Worm (Caenorhabditis elegans) whole organism, L3 larva: Measurements from ENCODE around the gene fbxb-29.
"Not testable (repeated sequence)": the region's sequence is repeated elsewhere in the genome, so short reads cannot be mapped to it uniquely, and the experiment has no call there.

Source experiments
- ZK546.5 ChIP-seq: sonication (generic microtip); optimal IDR thresholded peaks from 2 replicates; lab custom pipeline; 2017; ENCODE audit warnings: missing biosample characterization, missing genetic modification characterization
- aly-2 ChIP-seq: fragments of 150-350 bp; optimal IDR thresholded peaks from 2 replicates; lab custom pipeline; 2014; ENCODE audit warnings: missing biosample characterization, missing genetic modification characterization
- ceh-16 ChIP-seq: sonication (generic microtip); optimal IDR thresholded peaks from 2 replicates; lab custom pipeline; 2017; ENCODE audit warnings: missing biosample characterization, missing genetic modification characterization
- ceh-28 ChIP-seq: fragments of 150-350 bp; optimal IDR thresholded peaks from 2 replicates; lab custom pipeline; 2014; ENCODE audit warnings: missing biosample characterization, missing genetic modification reagents, missing genetic modification characterization
- ceh-9 ChIP-seq: sonication (generic microtip); optimal IDR thresholded peaks from 2 replicates; lab custom pipeline; 2018; ENCODE audit warnings: missing biosample characterization, missing genetic modification characterization
- daf-12 ChIP-seq: fragments of 150-350 bp; optimal IDR thresholded peaks from 2 replicates; lab custom pipeline; 2014; ENCODE audit warnings: missing biosample characterization, missing genetic modification reagents, missing genetic modification characterization
- egl-27 ChIP-seq: sonication (generic microtip); optimal IDR thresholded peaks from 4 replicates; lab custom pipeline; 2017; ENCODE audit warnings: missing biosample characterization, missing genetic modification reagents, missing genetic modification characterization
- elt-1 ChIP-seq: fragments of 150-350 bp; optimal IDR thresholded peaks from 2 replicates; lab custom pipeline; 2014; ENCODE audit warnings: missing biosample characterization, missing genetic modification characterization
- elt-3 ChIP-seq, 3 experiments: fragments of 150-350 bp in 1 of 3; sonication (generic microtip) in 2 of 3; optimal IDR thresholded peaks; 2 replicates in 2 of 3; 4 replicates in 1 of 3; lab custom pipeline; 2014 to 2017; ENCODE audit warnings: missing biosample characterization in 3 of 3, missing genetic modification characterization in 3 of 3
- fkh-10 ChIP-seq: sonication (generic microtip); optimal IDR thresholded peaks from 2 replicates; lab custom pipeline; 2017; ENCODE audit warnings: missing biosample characterization, missing genetic modification reagents, missing genetic modification characterization
- fos-1 ChIP-seq: fragments of 150-350 bp; optimal IDR thresholded peaks from 2 replicates; lab custom pipeline; 2014; ENCODE audit warnings: missing biosample characterization, missing genetic modification characterization
- hmg-11 ChIP-seq: sonication (generic microtip); optimal IDR thresholded peaks from 2 replicates; lab custom pipeline; 2016; ENCODE audit warnings: missing genetic modification characterization, missing compliant biosample characterization
- jun-1 ChIP-seq: fragments of 150-350 bp; optimal IDR thresholded peaks from 2 replicates; lab custom pipeline; 2014; ENCODE audit warnings: missing biosample characterization, missing genetic modification reagents, missing genetic modification characterization
- lin-39 ChIP-seq: fragments of 150-350 bp; optimal IDR thresholded peaks from 2 replicates; lab custom pipeline; 2018; ENCODE audit warnings: missing biosample characterization, missing genetic modification reagents, missing genetic modification characterization
- lsy-12 ChIP-seq: sonication (generic microtip); optimal IDR thresholded peaks from 2 replicates; lab custom pipeline; 2016; ENCODE audit warnings: mild to moderate bottlenecking, missing genetic modification characterization, missing compliant biosample characterization
- mdl-1 ChIP-seq: fragments of 150-350 bp; optimal IDR thresholded peaks from 2 replicates; lab custom pipeline; 2014; ENCODE audit warnings: missing biosample characterization, missing genetic modification characterization
- nfya-1 ChIP-seq: sonication (generic microtip); optimal IDR thresholded peaks from 2 replicates; lab custom pipeline; 2017; ENCODE audit warnings: missing genetic modification characterization, mild to moderate bottlenecking, missing compliant biosample characterization, antibody characterized with exemption, moderate library complexity; ENCODE audit not compliant: insufficient read depth
- nhr-23 ChIP-seq: fragments of 150-350 bp; optimal IDR thresholded peaks from 2 replicates; lab custom pipeline; 2014; ENCODE audit warnings: missing biosample characterization, missing genetic modification reagents, missing genetic modification characterization
- nhr-43 ChIP-seq: sonication (generic microtip); optimal IDR thresholded peaks from 2 replicates; lab custom pipeline; 2016; ENCODE audit warnings: mild to moderate bottlenecking, missing genetic modification characterization, missing compliant biosample characterization; ENCODE audit not compliant: poor library complexity, severe bottlenecking
- nhr-67 ChIP-seq: fragments of 150-350 bp; optimal IDR thresholded peaks from 2 replicates; lab custom pipeline; 2014; ENCODE audit warnings: missing biosample characterization, missing genetic modification characterization
- nhr-76 ChIP-seq: fragments of 150-350 bp; sonication (generic microtip); optimal IDR thresholded peaks from 5 replicates; lab custom pipeline; 2014; ENCODE audit warnings: missing biosample characterization, missing genetic modification characterization
- nhr-77 ChIP-seq: fragments of 150-350 bp; optimal IDR thresholded peaks from 2 replicates; lab custom pipeline; 2014; ENCODE audit warnings: missing biosample characterization, missing genetic modification characterization
- pha-4 ChIP-seq: fragments of 150-350 bp; optimal IDR thresholded peaks from 2 replicates; lab custom pipeline; 2014; ENCODE audit warnings: missing biosample characterization, missing genetic modification reagents, missing genetic modification characterization
- pqm-1 ChIP-seq: fragments of 150-350 bp; optimal IDR thresholded peaks from 2 replicates; lab custom pipeline; 2017; ENCODE audit warnings: missing biosample characterization, missing genetic modification characterization, inconsistent platforms
- sea-2 ChIP-seq: fragments of 150-350 bp; sonication (generic microtip); optimal IDR thresholded peaks from 4 replicates; lab custom pipeline; 2014; ENCODE audit warnings: missing biosample characterization, missing genetic modification reagents, missing genetic modification characterization
- skn-1 ChIP-seq: fragments of 150-350 bp; optimal IDR thresholded peaks from 2 replicates; lab custom pipeline; 2014; ENCODE audit warnings: missing biosample characterization, missing genetic modification characterization
- snpc-4 ChIP-seq: fragments of 150-350 bp; optimal IDR thresholded peaks from 2 replicates; lab custom pipeline; 2014; ENCODE audit warnings: missing biosample characterization, missing genetic modification characterization
- unc-62 ChIP-seq: fragments of 150-350 bp; sonication (generic microtip); optimal IDR thresholded peaks from 4 replicates; lab custom pipeline; 2014; ENCODE audit warnings: missing biosample characterization, missing genetic modification reagents, missing genetic modification characterization
- zag-1 ChIP-seq: fragments of 150-350 bp; optimal IDR thresholded peaks from 2 replicates; lab custom pipeline; 2014; ENCODE audit warnings: missing biosample characterization, missing genetic modification characterization
- ztf-11 ChIP-seq: fragments of 150-350 bp; optimal IDR thresholded peaks from 2 replicates; lab custom pipeline; 2014; ENCODE audit warnings: missing biosample characterization, missing genetic modification characterization
- ztf-4 ChIP-seq: fragments of 150-350 bp; optimal IDR thresholded peaks from 2 replicates; lab custom pipeline; 2014; ENCODE audit warnings: missing biosample characterization, missing genetic modification characterization

fbxb-29 gene

DNA sequence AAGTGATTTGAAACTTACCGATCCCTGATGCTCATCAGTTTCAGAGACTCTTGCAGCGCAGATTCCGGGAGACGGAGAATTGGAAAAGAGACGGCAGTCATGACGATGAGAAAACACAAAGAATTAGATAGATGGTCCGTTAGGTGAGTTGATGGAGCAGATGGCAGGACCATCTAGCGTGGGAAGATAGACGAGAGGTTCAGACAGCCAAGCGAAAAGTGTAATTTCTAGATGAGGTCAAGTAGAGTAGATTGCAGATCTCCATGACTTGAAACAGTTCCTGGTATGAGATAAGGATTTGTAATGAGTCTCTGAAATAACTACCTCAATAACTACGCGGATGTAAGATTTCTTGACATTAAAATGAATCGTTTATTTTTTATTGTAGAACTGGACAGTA, 3.3 kb downstream of the fbxb-29 start, which contains the start of gene F45D11.11:
F45D11.11 (minus strand) TSS at position 101 of the 400 bp plus-strand sequence.
- not testable (repeated sequence) for TF ChIP-seq pha-4; ceh-9 (tag; lab: Kevin White, UChicago); egl-27 (tag; lab: Kevin White, UChicago)
- TF ChIP-seq, all 47 proteins: peak for 0; not testable (repeated sequence) for 47

DNA sequence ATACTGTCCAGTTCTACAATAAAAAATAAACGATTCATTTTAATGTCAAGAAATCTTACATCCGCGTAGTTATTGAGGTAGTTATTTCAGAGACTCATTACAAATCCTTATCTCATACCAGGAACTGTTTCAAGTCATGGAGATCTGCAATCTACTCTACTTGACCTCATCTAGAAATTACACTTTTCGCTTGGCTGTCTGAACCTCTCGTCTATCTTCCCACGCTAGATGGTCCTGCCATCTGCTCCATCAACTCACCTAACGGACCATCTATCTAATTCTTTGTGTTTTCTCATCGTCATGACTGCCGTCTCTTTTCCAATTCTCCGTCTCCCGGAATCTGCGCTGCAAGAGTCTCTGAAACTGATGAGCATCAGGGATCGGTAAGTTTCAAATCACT, 5.2 kb downstream of the fbxb-29 start, which contains the start of gene F45D11.7:
F45D11.7 (plus strand) TSS at position 301 of the 400 bp plus-strand sequence.
- TF ChIP-seq nhr-76 (tag; lab: Kevin White, UChicago); daf-12 (tag; lab: Kevin White, UChicago); fkh-10: not testable (repeated sequence)

DNA sequence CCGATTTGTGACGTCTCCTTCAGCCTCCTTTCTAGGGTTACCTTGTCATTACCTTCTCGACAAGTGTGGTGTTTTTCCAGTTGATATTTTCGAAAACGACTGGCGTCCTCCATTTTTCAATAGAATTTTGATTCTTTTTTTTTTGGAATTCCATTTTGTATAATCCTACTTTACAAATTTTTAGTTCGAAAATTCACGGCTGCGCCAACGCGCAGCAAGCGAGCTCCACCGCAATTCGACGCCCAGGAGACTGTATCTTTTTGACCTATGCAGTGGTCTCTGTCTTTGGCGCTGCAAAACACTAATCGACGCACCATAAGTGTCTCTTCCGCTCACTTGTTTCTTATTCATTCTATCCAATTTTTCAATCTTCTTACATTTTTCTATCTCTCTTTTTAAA, 8.1 kb downstream of the fbxb-29 start, which contains the start of gene fbxc-42:
fbxc-42 (plus strand) TSS at position 301 of the 400 bp plus-strand sequence.
- TF ChIP-seq aly-2 (tag; lab: Kevin White, UChicago) (no peak), fkh-10 (no peak), ztf-4 (tag; lab: Kevin White, UChicago) (no peak), nhr-43 (tag; lab: Kevin White, UChicago) (no peak), mdl-1 (tag; lab: Kevin White, UChicago) (no peak), sea-2 (GFP tag; lab: Kevin White, UChicago) (no peak), skn-1 (tag; lab: Kevin White, UChicago) (no peak), ceh-28 (tag; lab: Kevin White, UChicago) (no peak), pha-4 (no peak), ZK546.5 (no peak), ceh-16 (tag; lab: Kevin White, UChicago) (no peak)

DNA sequence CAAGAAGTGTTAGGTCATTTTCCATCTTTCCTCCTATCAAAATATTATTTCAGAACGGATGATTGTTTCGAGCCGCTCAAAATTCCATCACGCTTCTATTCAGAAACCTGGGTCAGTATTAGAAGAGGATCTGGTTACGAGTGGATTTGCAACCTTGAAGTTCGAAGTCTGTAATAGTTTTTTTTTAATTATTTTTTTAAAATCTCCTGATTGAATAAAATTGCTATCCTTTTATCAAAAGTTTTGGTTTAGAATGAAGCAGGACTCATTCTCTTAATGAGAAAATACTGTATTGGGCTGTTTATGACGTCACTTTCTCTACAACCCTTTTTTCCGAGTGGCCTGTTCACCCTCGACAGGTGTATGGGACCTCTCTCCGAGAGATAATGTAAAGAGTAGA, 11.0 kb downstream of the fbxb-29 start, which contains the start of gene fbxc-39:
fbxc-39 (plus strand) TSS at position 301 of the 400 bp plus-strand sequence.
- TF ChIP-seq jun-1 (tag; lab: Kevin White, UChicago): no peak
- no peak for TF ChIP-seq hmg-11 (tag; lab: Kevin White, UChicago)
- TF ChIP-seq ztf-11: no peak
- TF ChIP-seq ZK546.5: no peak
- TF ChIP-seq nhr-23 (tag; lab: Kevin White, UChicago): no peak
- no peak for TF ChIP-seq nfya-1 (tag; lab: Kevin White, UChicago)
- no peak for TF ChIP-seq fkh-10

DNA sequence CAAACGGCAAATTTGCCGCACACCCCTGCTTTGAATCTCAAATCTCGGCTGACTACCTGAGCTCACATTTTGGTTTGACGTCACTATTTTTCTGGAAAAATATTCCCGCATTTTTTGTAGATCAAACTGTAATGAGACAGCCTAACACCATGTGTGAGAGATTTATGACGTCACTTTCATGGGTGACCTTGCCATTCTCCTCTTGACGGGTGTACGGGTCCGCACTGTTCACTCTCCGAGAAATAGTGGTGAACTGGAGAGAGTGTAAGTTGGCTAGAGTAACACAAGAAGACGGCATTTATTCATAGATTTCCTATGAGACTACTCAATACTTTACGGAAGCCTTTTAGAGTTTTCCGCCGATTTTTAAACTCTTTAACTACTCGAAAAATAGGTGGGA, 13.7 kb downstream of the fbxb-29 start, which contains the start of gene fbxc-40:
fbxc-40 (plus strand) TSS at position 301 of the 400 bp plus-strand sequence.
- not testable (repeated sequence) for TF ChIP-seq unc-62 (GFP tag; lab: Kevin White, UChicago); lin-39 (tag; lab: Kevin White, UChicago); nhr-77 (tag; lab: Kevin White, UChicago)

DNA sequence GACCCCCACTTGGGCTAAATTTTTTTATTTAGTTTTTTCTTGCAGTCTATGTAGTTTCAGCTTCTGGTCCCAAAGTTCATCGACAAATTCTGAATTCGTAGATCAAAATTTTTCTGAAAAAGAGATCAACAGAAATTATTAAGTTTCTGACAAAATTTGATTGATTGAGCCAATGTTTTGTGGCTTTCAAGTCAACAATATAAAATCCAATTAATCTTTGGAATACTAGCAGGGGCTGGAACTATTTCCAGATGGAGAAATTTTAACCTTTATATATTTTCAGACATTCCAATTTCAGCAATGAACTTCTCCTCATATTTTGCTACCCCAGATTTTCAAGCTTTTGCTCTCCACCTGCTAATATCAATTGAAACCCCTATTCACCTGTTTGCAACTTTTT, 16.6 kb downstream of the fbxb-29 start, which contains the start of gene srh-274:
srh-274 (plus strand) TSS at position 301 of the 400 bp plus-strand sequence.
- no peak for TF ChIP-seq unc-62 (GFP tag; lab: Kevin White, UChicago)
- no peak for TF ChIP-seq elt-1 (tag; lab: Kevin White, UChicago)
- TF ChIP-seq nhr-23 (tag; lab: Kevin White, UChicago): no peak
- no peak for TF ChIP-seq daf-12 (tag; lab: Kevin White, UChicago)
- no peak for TF ChIP-seq ztf-11
- TF ChIP-seq egl-27 (tag; lab: Kevin White, UChicago): no peak

DNA sequence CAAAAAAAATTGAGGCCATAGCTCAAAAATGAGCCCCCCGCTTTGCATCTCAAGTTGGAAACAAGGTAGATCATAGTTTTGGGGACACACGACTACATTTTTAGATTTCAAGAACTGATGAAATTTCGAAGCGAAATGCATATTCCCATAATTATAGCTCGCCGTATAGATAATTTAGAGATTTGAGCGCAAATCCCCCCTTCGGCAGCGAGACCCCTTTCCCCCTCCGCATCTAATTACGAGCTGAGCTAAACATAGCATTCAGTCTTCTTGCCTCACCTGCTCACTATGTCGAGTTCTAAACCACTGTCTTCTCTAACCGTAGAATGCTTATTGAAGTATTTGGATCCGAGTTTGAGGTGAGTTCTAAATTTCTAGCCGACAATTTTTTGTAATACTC, 20.3 kb downstream of the fbxb-29 start, which contains the start of the genes fbxc-17 and fbxc-15:
fbxc-17 (minus strand) TSS at position 101 of the 400 bp plus-strand sequence.
fbxc-15 (plus strand) TSS at position 289 of the 400 bp plus-strand sequence.
- TF ChIP-seq lsy-12 (no peak), ZK546.5 (no peak), nfya-1 (tag; lab: Kevin White, UChicago) (no peak), elt-3 (tag; optimal IDR thresholded peaks at IDR 0.05; lab: Kevin White, UChicago) (no peak), pqm-1 (tag; lab: Kevin White, UChicago) (no peak), snpc-4 (tag; lab: Kevin White, UChicago) (no peak), zag-1 (tag; lab: Kevin White, UChicago) (no peak), fos-1 (tag; lab: Kevin White, UChicago) (no peak), nhr-67 (no peak), aly-2 (tag; lab: Kevin White, UChicago) (no peak), elt-1 (tag; lab: Kevin White, UChicago) (no peak), sea-2 (GFP tag; lab: Kevin White, UChicago) (no peak), skn-1 (tag; lab: Kevin White, UChicago) (no peak)
